Fruit fly (Drosophila melanogaster): ENCODE data around the gene yata.
A peak's percentile ranks its signal among the peaks of the same experiment; 100 is the strongest.

yata gene

dm6 chr3R:29772090-29772794, 23.2 kb downstream of the yata start (continued):
- no peak for TF ChIP-seq otp (GFP tag; IDR thresholded peaks at IDR 0.05)
- TF ChIP-seq CG8290 (GFP tag; optimal IDR thresholded peaks at IDR 0.05): peak; percentile 34
- TF ChIP-seq CG8290 (tag; optimal IDR thresholded peaks at IDR 0.05): peak in 1 of 2 experiments; percentile 61
- no peak for TF ChIP-seq CG7786 (GFP tag; optimal IDR thresholded peaks at IDR 0.05)
- TF ChIP-seq Ssrp (tag; optimal IDR thresholded peaks at IDR 0.05): peak; percentile 5
- TF ChIP-seq CG5953 (GFP tag; IDR thresholded peaks at IDR 0.05): no peak
- no peak for TF ChIP-seq gt (GFP tag; IDR thresholded peaks at IDR 0.05)
- no peak for TF ChIP-seq MTF-1 (GFP tag; optimal IDR thresholded peaks at IDR 0.05; ENCODE audit: borderline replicate concordance)
- no peak for TF ChIP-seq maf-S (GFP tag; optimal IDR thresholded peaks at IDR 0.05)
- TF ChIP-seq Fer3 (tag; optimal IDR thresholded peaks at IDR 0.05): no peak
- no peak for TF ChIP-seq CG34224 (GFP tag; IDR thresholded peaks at IDR 0.05; ENCODE audit: partially characterized antibody)
- no peak for TF ChIP-seq BtbVII (GFP tag; optimal IDR thresholded peaks at IDR 0.05)
- peak; percentile 49 for TF ChIP-seq bcd (GFP tag; optimal IDR thresholded peaks at IDR 0.05)
- no peak for TF ChIP-seq knrl (GFP tag; IDR thresholded peaks at IDR 0.05; ENCODE audit: partially characterized antibody)
- no peak for TF ChIP-seq sug (tag; optimal IDR thresholded peaks at IDR 0.05)
- TF ChIP-seq Antp (GFP tag; optimal IDR thresholded peaks at IDR 0.05): peak; percentile 8
- TF ChIP-seq croc (GFP tag; conservative IDR thresholded peaks at IDR 0.05): no peak; the same call in 2 of the 3 replicates
- peak; percentile 45 for TF ChIP-seq CG7839 (tag; optimal IDR thresholded peaks at IDR 0.05)
- TF ChIP-seq CG11695 (GFP tag; IDR thresholded peaks at IDR 0.05): no peak
- TF ChIP-seq gem (tag; optimal IDR thresholded peaks at IDR 0.05): peak; percentile 63
- no peak for TF ChIP-seq Gsc (GFP tag; IDR thresholded peaks at IDR 0.05)
- TF ChIP-seq Atf3 (GFP tag; optimal IDR thresholded peaks at IDR 0.05): no peak
- TF ChIP-seq CG17328 (GFP tag; IDR thresholded peaks at IDR 0.05): no peak
- TF ChIP-seq kni (GFP tag; optimal IDR thresholded peaks at IDR 0.05): no peak
- no peak for TF ChIP-seq CG2889 (GFP tag; IDR thresholded peaks at IDR 0.05)
- no peak for TF ChIP-seq inv (GFP tag; IDR thresholded peaks at IDR 0.05; ENCODE audit: partially characterized antibody)
- TF ChIP-seq CG16815 (GFP tag; optimal IDR thresholded peaks at IDR 0.05): peak; percentile 58
- no peak for TF ChIP-seq CG14050 (GFP tag; IDR thresholded peaks at IDR 0.05)
- no peak for TF ChIP-seq CTCF (GFP tag; optimal IDR thresholded peaks at IDR 0.05)
- TF ChIP-seq CG2875 (GFP tag; optimal IDR thresholded peaks at IDR 0.05): no peak
- no peak for TF ChIP-seq zen2 (GFP tag; IDR thresholded peaks at IDR 0.05; ENCODE audit: partially characterized antibody)
- TF ChIP-seq CG1233 (GFP tag; optimal IDR thresholded peaks at IDR 0.05): peak; percentile 49
- peak; percentile 13 for TF ChIP-seq ind (GFP tag; optimal IDR thresholded peaks at IDR 0.05)
- no peak for TF ChIP-seq chif (GFP tag; optimal IDR thresholded peaks at IDR 0.05)
- TF ChIP-seq CG6654 (GFP tag; optimal IDR thresholded peaks at IDR 0.05): no peak
- TF ChIP-seq esg (GFP tag; conservative IDR thresholded peaks at IDR 0.05): no peak
- no peak for TF ChIP-seq wek (GFP tag; optimal IDR thresholded peaks at IDR 0.05)
- TF ChIP-seq bbx (GFP tag; IDR thresholded peaks at IDR 0.05; ENCODE audit: partially characterized antibody): no peak
- TF ChIP-seq Doc3 (GFP tag; IDR thresholded peaks at IDR 0.05; ENCODE audit: partially characterized antibody): peak; percentile 28; the same call in 1 of the 3 replicates
- TF ChIP-seq Dll (GFP tag; IDR thresholded peaks at IDR 0.05; ENCODE audit: partially characterized antibody): no peak
- TF ChIP-seq fd3F (GFP tag; optimal IDR thresholded peaks at IDR 0.05): no peak
- no peak for TF ChIP-seq stwl (tag; optimal IDR thresholded peaks at IDR 0.05)
- no peak for TF ChIP-seq Atf-2 (GFP tag; optimal IDR thresholded peaks at IDR 0.05)
- TF ChIP-seq Lpt (GFP tag; optimal IDR thresholded peaks at IDR 0.05): no peak
- TF ChIP-seq CG30403 (GFP tag; optimal IDR thresholded peaks at IDR 0.05): peak; percentile 64
- TF ChIP-seq CG12942 (GFP tag; optimal IDR thresholded peaks at IDR 0.05): no peak
- TF ChIP-seq gcm (GFP tag; optimal IDR thresholded peaks at IDR 0.05): no peak
- peak; percentile 15 for TF ChIP-seq CG10274 (GFP tag; optimal IDR thresholded peaks at IDR 0.05)
- no peak for TF ChIP-seq Sin3A (optimal IDR thresholded peaks at IDR 0.05)
- no peak for TF ChIP-seq TFAM (GFP tag; optimal IDR thresholded peaks at IDR 0.05)
- TF ChIP-seq Deaf1 (tag; optimal IDR thresholded peaks at IDR 0.05): no peak

All from whole organism, embryonic.